Worm (Caenorhabditis elegans): ENCODE measurements around the gene cutl-1.
A peak's percentile ranks its signal among the peaks of the same experiment; 100 is the strongest.

DNA sequence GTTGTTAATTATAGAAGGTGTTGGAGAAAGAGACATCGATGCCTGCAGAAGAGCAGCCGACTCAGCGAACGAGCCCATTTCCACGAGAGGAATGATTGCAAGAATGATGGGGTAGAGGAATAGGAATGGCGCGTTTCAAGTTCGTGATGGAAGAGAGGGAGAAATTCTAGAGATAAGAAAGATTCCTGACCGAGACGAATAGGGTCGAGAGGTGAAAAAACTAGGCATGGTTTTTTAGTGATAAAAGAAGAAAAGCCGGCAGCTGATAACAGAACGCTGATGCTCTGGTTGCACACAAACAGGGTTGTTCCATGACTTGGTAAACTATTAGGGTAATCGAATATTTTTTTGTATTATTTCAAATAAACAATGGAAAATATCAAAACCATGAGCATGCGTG is 33.1 kb downstream of the cutl-1 start:
- TF ChIP-seq elt-2 (tag; optimal IDR thresholded peaks at IDR 0.05): peak; percentile 93
- no peak for TF ChIP-seq nhr-11 (tag; optimal IDR thresholded peaks at IDR 0.05)
- TF ChIP-seq zag-1 (tag; optimal IDR thresholded peaks at IDR 0.05): no peak
- no peak for TF ChIP-seq elt-3 (tag; optimal IDR thresholded peaks at IDR 0.05)
- no peak for TF ChIP-seq nhr-237 (tag; optimal IDR thresholded peaks at IDR 0.05)
- no peak for TF ChIP-seq skn-1 (tag; optimal IDR thresholded peaks at IDR 0.05)
- TF ChIP-seq ceh-82 (tag; optimal IDR thresholded peaks at IDR 0.05): no peak
- TF ChIP-seq pqm-1 (tag; optimal IDR thresholded peaks at IDR 0.05): peak; percentile 66
- TF ChIP-seq nhr-12 (tag; optimal IDR thresholded peaks at IDR 0.05): no peak
- no peak for TF ChIP-seq nfya-1 (tag; optimal IDR thresholded peaks at IDR 0.05; ENCODE audit: insufficient read depth)
- TF ChIP-seq ZK546.5 (tag; optimal IDR thresholded peaks at IDR 0.05): no peak
- no peak for TF ChIP-seq pha-4 (tag; optimal IDR thresholded peaks at IDR 0.05)

Data from whole organism, L3 larva.